Fruit fly (Drosophila melanogaster) whole organism, embryonic: ENCODE measurements around the gene mxc.

ENCODE experiments used
- CG10462 ChIP-seq: fragments of 200-800 bp; sonication (Bioruptor generic); optimal IDR thresholded peaks from 2 replicates; lab custom pipeline; 2016; ENCODE audit warnings: missing biosample characterization, missing genetic modification characterization
- CG10654 ChIP-seq: fragments of 200-800 bp; sonication (Bioruptor generic); optimal IDR thresholded peaks from 2 replicates; lab custom pipeline; 2016; ENCODE audit warnings: missing biosample characterization, missing genetic modification characterization
- CG11456 ChIP-seq: fragments of 200-800 bp; sonication (Bioruptor generic); IDR thresholded peaks from 3 replicates; pipeline ENCODE4 v1.3.6; 2022; ENCODE audit warnings: missing biosample characterization, missing genetic modification characterization
- CG13123 ChIP-seq: fragments of 200-800 bp; sonication (Bioruptor generic); optimal IDR thresholded peaks from 2 replicates; lab custom pipeline; 2016; ENCODE audit warnings: missing biosample characterization, missing genetic modification characterization
- CG17186 ChIP-seq: fragments of 200-800 bp; sonication (Bioruptor generic); optimal IDR thresholded peaks from 3 replicates; lab custom pipeline; 2017; ENCODE audit warnings: missing biosample characterization, missing genetic modification reagents, missing genetic modification characterization
- CG17328 ChIP-seq: fragments of 200-800 bp; sonication (Bioruptor generic); IDR thresholded peaks from 2 replicates; pipeline ENCODE4 v1.3.6; 2022; ENCODE audit warnings: missing biosample characterization, missing genetic modification characterization
- CG1832 ChIP-seq: fragments of 200-800 bp; sonication (Bioruptor generic); optimal IDR thresholded peaks from 2 replicates; lab custom pipeline; 2017; ENCODE audit warnings: missing biosample characterization, mild to moderate bottlenecking, missing genetic modification characterization, inconsistent platforms
- CG2120 ChIP-seq: fragments of 200-800 bp; sonication (Bioruptor generic); optimal IDR thresholded peaks from 3 replicates; lab custom pipeline; 2016; ENCODE audit warnings: missing biosample characterization, missing genetic modification characterization
- CG2875 ChIP-seq: fragments of 200-800 bp; sonication (Bioruptor generic); optimal IDR thresholded peaks from 2 replicates; lab custom pipeline; 2017; ENCODE audit warnings: missing biosample characterization, mild to moderate bottlenecking, missing genetic modification characterization, missing genetic modification reagents
- CG3847 ChIP-seq: fragments of 200-800 bp; sonication (Bioruptor generic); IDR thresholded peaks from 2 replicates; pipeline ENCODE4 v1.3.6; 2022; ENCODE audit warnings: missing biosample characterization, missing genetic modification characterization
- CG4404 ChIP-seq: fragments of 200-800 bp; sonication (Bioruptor generic); IDR thresholded peaks from 2 replicates; pipeline ENCODE4 v1.3.6; 2022; ENCODE audit warnings: missing biosample characterization, missing genetic modification characterization
- CG5953 ChIP-seq: fragments of 200-800 bp; sonication (Bioruptor generic); IDR thresholded peaks from 2 replicates; pipeline ENCODE4 v1.3.6; 2022; ENCODE audit warnings: missing biosample characterization, missing genetic modification characterization
- CG6765 ChIP-seq: fragments of 200-800 bp; sonication (Bioruptor generic); optimal IDR thresholded peaks from 3 replicates; lab custom pipeline; 2017; ENCODE audit warnings: missing biosample characterization, mild to moderate bottlenecking, missing genetic modification characterization
- CG7556 ChIP-seq: fragments of 200-800 bp; sonication (Bioruptor generic); optimal IDR thresholded peaks from 2 replicates; lab custom pipeline; 2017; ENCODE audit warnings: missing biosample characterization, mild to moderate bottlenecking, missing genetic modification characterization
- CG7928 ChIP-seq: fragments of 200-800 bp; sonication (Bioruptor generic); optimal IDR thresholded peaks from 2 replicates; lab custom pipeline; 2017; ENCODE audit warnings: missing biosample characterization, mild to moderate bottlenecking, missing genetic modification characterization
- CG7963 ChIP-seq: fragments of 200-800 bp; sonication (Bioruptor generic); IDR thresholded peaks from 3 replicates; pipeline ENCODE4 v1.3.6; 2022; ENCODE audit warnings: missing biosample characterization, missing genetic modification characterization; ENCODE audit not compliant: partially characterized antibody
- CG7987 ChIP-seq: fragments of 200-800 bp; sonication (Bioruptor generic); optimal IDR thresholded peaks from 2 replicates; lab custom pipeline; 2018; ENCODE audit warnings: missing biosample characterization, mild to moderate bottlenecking, missing genetic modification characterization, moderate library complexity
- CG8089 ChIP-seq: fragments of 200-800 bp; sonication (Bioruptor generic); optimal IDR thresholded peaks from 3 replicates; lab custom pipeline; 2016; ENCODE audit warnings: missing biosample characterization, missing genetic modification characterization
- CG8478 ChIP-seq: fragments of >200 bp; optimal IDR thresholded peaks from 2 replicates; lab custom pipeline; 2018
- CG9215 ChIP-seq: fragments of 200-800 bp; sonication (Bioruptor generic); IDR thresholded peaks from 2 replicates; pipeline ENCODE4 v1.3.6; 2022; ENCODE audit warnings: missing biosample characterization, missing genetic modification characterization
- CHES-1-like ChIP-seq: fragments of 200-800 bp; sonication (Bioruptor generic); optimal IDR thresholded peaks from 2 replicates; lab custom pipeline; 2016; ENCODE audit warnings: missing biosample characterization, missing genetic modification characterization
- CrebB ChIP-seq: fragments of 200-800 bp; sonication (Bioruptor generic); optimal IDR thresholded peaks from 3 replicates; lab custom pipeline; 2018; ENCODE audit warnings: missing biosample characterization, mild to moderate bottlenecking, missing genetic modification characterization
- Dad ChIP-seq: fragments of 200-800 bp; sonication (Bioruptor generic); optimal IDR thresholded peaks from 3 replicates; lab custom pipeline; 2016; ENCODE audit warnings: missing biosample characterization, missing genetic modification characterization
- Doc3 ChIP-seq: fragments of 200-800 bp; sonication (Bioruptor generic); IDR thresholded peaks from 3 replicates; pipeline ENCODE4 v1.3.6; 2022; ENCODE audit warnings: missing biosample characterization, missing genetic modification characterization; ENCODE audit not compliant: partially characterized antibody
- Eip74EF ChIP-seq, 2 experiments: fragments of 200-800 bp in 1 of 2; fragments of >200 bp in 1 of 2; sonication (Bioruptor generic) in 1 of 2; optimal IDR thresholded peaks; 2 replicates each; lab custom pipeline; 2017 to 2019; ENCODE audit warnings: missing biosample characterization in 2 of 2, missing genetic modification characterization in 2 of 2, mild to moderate bottlenecking in 1 of 2, moderate library complexity in 1 of 2
- Elba2 ChIP-seq: fragments of 200-800 bp; sonication (Bioruptor generic); optimal IDR thresholded peaks from 3 replicates; lab custom pipeline; 2016; ENCODE audit warnings: missing biosample characterization, missing genetic modification characterization
- GATAe ChIP-seq: fragments of 200-800 bp; sonication (Bioruptor generic); conservative IDR thresholded peaks from 2 replicates; pipeline ENCODE4 v1.3.6; 2022; ENCODE audit warnings: missing biosample characterization, missing genetic modification characterization
- HLH3B ChIP-seq: fragments of 200-800 bp; sonication (Bioruptor generic); IDR thresholded peaks from 2 replicates; pipeline ENCODE4 v1.3.6; 2022; ENCODE audit warnings: missing biosample characterization, missing genetic modification characterization
- HLH54F ChIP-seq: fragments of 200-800 bp; sonication (Bioruptor generic); optimal IDR thresholded peaks from 3 replicates; lab custom pipeline; 2016; ENCODE audit warnings: missing biosample characterization, missing genetic modification characterization
- Meics ChIP-seq: fragments of 200-800 bp; sonication (Bioruptor generic); optimal IDR thresholded peaks from 2 replicates; lab custom pipeline; 2017; ENCODE audit warnings: missing biosample characterization, mild to moderate bottlenecking, missing genetic modification characterization
- Nf-YB ChIP-seq: fragments of 200-800 bp; sonication (Bioruptor generic); optimal IDR thresholded peaks from 3 replicates; lab custom pipeline; 2019; ENCODE audit warnings: missing biosample characterization, mild to moderate bottlenecking, missing genetic modification characterization, moderate library complexity
- Sry-δ ChIP-seq: fragments of 200-800 bp; sonication (Bioruptor generic); optimal IDR thresholded peaks from 2 replicates; lab custom pipeline; 2016; ENCODE audit warnings: missing biosample characterization, missing genetic modification characterization
- Trl ChIP-seq, 3 experiments: fragments of >200 bp in 2 of 3; fragments of 200-800 bp in 1 of 3; sonication (Bioruptor generic) in 1 of 3; optimal IDR thresholded peaks; 2 replicates in 1 of 3; 3 replicates in 2 of 3; lab custom pipeline; 2016 to 2017; ENCODE audit warnings: missing biosample characterization in 1 of 3, missing genetic modification characterization in 1 of 3
- ac ChIP-seq: fragments of 200-800 bp; sonication (Bioruptor generic); optimal IDR thresholded peaks from 3 replicates; lab custom pipeline; 2017; ENCODE audit warnings: missing biosample characterization, mild to moderate bottlenecking, missing genetic modification characterization
- al ChIP-seq: fragments of 200-800 bp; sonication (Bioruptor generic); IDR thresholded peaks from 2 replicates; pipeline ENCODE4 v1.3.6; 2022; ENCODE audit warnings: missing biosample characterization, missing genetic modification characterization
- ash1 ChIP-seq: fragments of 200-800 bp; sonication (Bioruptor generic); optimal IDR thresholded peaks from 2 replicates; lab custom pipeline; 2018; ENCODE audit warnings: missing biosample characterization, mild to moderate bottlenecking, missing genetic modification characterization
- ato ChIP-seq: fragments of 200-800 bp; sonication (Bioruptor generic); IDR thresholded peaks from 2 replicates; pipeline ENCODE4 v1.3.6; 2022; ENCODE audit warnings: missing biosample characterization, missing genetic modification characterization; ENCODE audit not compliant: partially characterized antibody
- bigmax ChIP-seq: fragments of 200-800 bp; sonication (Bioruptor generic); optimal IDR thresholded peaks from 2 replicates; lab custom pipeline; 2018; ENCODE audit warnings: missing biosample characterization, mild to moderate bottlenecking, missing genetic modification characterization
- corto ChIP-seq: fragments of 200-800 bp; sonication (Bioruptor generic); optimal IDR thresholded peaks from 2 replicates; lab custom pipeline; 2016; ENCODE audit warnings: missing biosample characterization, mild to moderate bottlenecking, missing genetic modification characterization, moderate library complexity
- croc ChIP-seq: fragments of 200-800 bp; sonication (Bioruptor generic); conservative IDR thresholded peaks from 3 replicates; pipeline ENCODE4 v1.3.6; 2022; ENCODE audit warnings: missing biosample characterization, missing genetic modification characterization
- dati ChIP-seq: fragments of 200-800 bp; sonication (Bioruptor generic); IDR thresholded peaks from 2 replicates; pipeline ENCODE4 v1.3.6; 2022; ENCODE audit warnings: missing biosample characterization, missing genetic modification characterization
- eyg ChIP-seq: fragments of 200-800 bp; sonication (Bioruptor generic); optimal IDR thresholded peaks from 3 replicates; lab custom pipeline; 2016; ENCODE audit warnings: missing biosample characterization, missing genetic modification characterization
- ken ChIP-seq: fragments of 200-800 bp; sonication (Bioruptor generic); IDR thresholded peaks from 3 replicates; pipeline ENCODE4 v1.3.6; 2022; ENCODE audit warnings: missing biosample characterization, missing genetic modification characterization
- lab ChIP-seq: fragments of 200-800 bp; sonication (Bioruptor generic); optimal IDR thresholded peaks from 3 replicates; lab custom pipeline; 2017; ENCODE audit warnings: missing biosample characterization, missing genetic modification characterization, mild to moderate bottlenecking, moderate library complexity, missing genetic modification reagents
- onecut ChIP-seq: fragments of 200-800 bp; sonication (Bioruptor generic); IDR thresholded peaks from 2 replicates; pipeline ENCODE4 v1.3.6; 2022; ENCODE audit warnings: missing biosample characterization, missing genetic modification characterization
- pho ChIP-seq: fragments of 200-800 bp; sonication (Bioruptor generic); optimal IDR thresholded peaks from 2 replicates; lab custom pipeline; 2016; ENCODE audit warnings: missing biosample characterization, missing genetic modification characterization
- scrt ChIP-seq: fragments of 200-800 bp; sonication (Bioruptor generic); optimal IDR thresholded peaks from 2 replicates; lab custom pipeline; 2018; ENCODE audit warnings: missing biosample characterization, mild to moderate bottlenecking, missing genetic modification characterization, moderate library complexity
- sima ChIP-seq: fragments of 200-800 bp; sonication (Bioruptor generic); optimal IDR thresholded peaks from 2 replicates; lab custom pipeline; 2016; ENCODE audit warnings: missing biosample characterization, missing genetic modification characterization
- ssp ChIP-seq: fragments of 200-800 bp; sonication (Bioruptor generic); IDR thresholded peaks from 2 replicates; pipeline ENCODE4 v1.3.6; 2022; ENCODE audit warnings: missing biosample characterization, missing genetic modification characterization

Gene mxc

DNA sequence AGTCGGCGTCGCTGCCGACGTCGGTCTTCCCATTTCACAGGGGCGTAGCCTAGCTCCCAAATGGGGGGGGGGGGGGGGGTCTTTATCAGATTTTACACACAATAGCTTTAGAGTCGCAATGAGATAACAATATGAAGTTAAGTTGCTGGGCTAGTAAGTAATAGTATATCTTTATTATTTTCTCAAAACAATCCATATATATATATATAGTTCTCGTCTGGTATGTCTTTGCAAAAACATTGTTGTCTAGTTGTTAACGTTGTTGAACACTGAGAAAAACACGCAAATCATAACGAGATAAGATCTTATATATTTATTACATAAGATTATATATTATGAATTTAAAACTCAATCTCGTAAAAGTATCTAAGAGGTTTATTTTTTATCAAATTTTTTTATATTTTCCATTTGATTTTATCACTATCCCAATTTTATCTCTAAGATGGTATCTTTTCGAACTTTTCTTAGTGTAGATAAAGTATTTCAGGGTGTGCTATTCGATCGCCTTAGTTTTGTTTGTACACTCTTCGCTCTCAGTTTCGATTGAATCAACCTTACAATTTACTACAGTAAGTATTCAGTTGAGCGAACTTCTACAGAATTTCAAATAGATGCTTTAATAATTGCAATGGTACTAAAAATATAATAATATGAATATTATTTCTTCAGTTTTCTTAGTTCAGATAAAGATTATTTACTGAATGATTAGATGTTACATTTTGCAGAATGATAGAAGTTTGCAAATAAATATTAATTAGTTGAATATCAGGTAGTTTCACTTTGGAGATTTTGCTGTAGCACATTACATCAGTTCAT lies 41.2 kb downstream of the mxc start (continued):
- peak; percentile 95 for TF ChIP-seq lab (GFP tag; lab: Kevin White, UChicago)
- TF ChIP-seq Sry-δ (GFP tag; lab: Kevin White, UChicago): no peak
- peak in 1 of 2 experiments; percentile 9 for TF ChIP-seq Trl (optimal IDR thresholded peaks at IDR 0.05; lab: Kevin White, UChicago)
- TF ChIP-seq Trl (GFP tag; optimal IDR thresholded peaks at IDR 0.05; lab: Kevin White, UChicago): no peak
- TF ChIP-seq ac (GFP tag; lab: Kevin White, UChicago): no peak
- TF ChIP-seq CG8478 (lab: Kevin White, UChicago): no peak
- TF ChIP-seq pho (GFP tag; lab: Kevin White, UChicago): no peak
- peak; percentile 97 for TF ChIP-seq CG11456 (GFP tag; lab: Robert Waterston, UW)
- TF ChIP-seq CG4404: peak; percentile 66; the same call in 1 of the 2 replicates
- TF ChIP-seq CG5953: no peak
- TF ChIP-seq CG7963 (GFP tag; lab: Robert Waterston, UW): no peak
- TF ChIP-seq ash1: peak; percentile 81
- peak; percentile 67 for TF ChIP-seq HLH3B
- TF ChIP-seq Dad (GFP tag; lab: Kevin White, UChicago): no peak
- TF ChIP-seq CHES-1-like (GFP tag; lab: Kevin White, UChicago): no peak
- TF ChIP-seq ssp (GFP tag; lab: Robert Waterston, UW): peak; percentile 55
- TF ChIP-seq CG2875 (GFP tag; lab: Kevin White, UChicago): no peak
- peak; percentile 71 for TF ChIP-seq CG7987 (GFP tag; lab: Kevin White, UChicago)
- peak; percentile 40; the same call in 1 of the 2 replicates for TF ChIP-seq CG17328 (GFP tag; lab: Robert Waterston, UW)
- TF ChIP-seq CG10654 (GFP tag; lab: Kevin White, UChicago): no peak
- TF ChIP-seq corto (GFP tag; lab: Kevin White, UChicago): no peak
- peak; percentile 93 for TF ChIP-seq Meics
- TF ChIP-seq CG13123 (GFP tag; lab: Kevin White, UChicago): no peak
- TF ChIP-seq Nf-YB: peak; percentile 58
- peak; percentile 47; the same call in 1 of the 2 replicates for TF ChIP-seq onecut
- no peak for TF ChIP-seq sima (GFP tag; lab: Kevin White, UChicago)
- TF ChIP-seq ken (GFP tag; lab: Robert Waterston, UW): peak; percentile 82
- TF ChIP-seq CG1832 (GFP tag; lab: Kevin White, UChicago): no peak
- TF ChIP-seq CG6765: peak; percentile 78
- no peak for TF ChIP-seq CG17186 (GFP tag; lab: Kevin White, UChicago)
- peak; percentile 92 for TF ChIP-seq al (GFP tag; lab: Robert Waterston, UW)
- TF ChIP-seq CG7928: peak; percentile 42
- TF ChIP-seq Doc3: no peak
- TF ChIP-seq CrebB (tag; lab: Kevin White, UChicago): peak; percentile 38
- TF ChIP-seq dati (GFP tag; lab: Robert Waterston, UW): no peak
- no peak for TF ChIP-seq CG8089
- peak; percentile 21 for TF ChIP-seq HLH54F
- peak; percentile 87 for TF ChIP-seq CG2120
- peak; percentile 90 for TF ChIP-seq CG3847 (GFP tag; lab: Robert Waterston, UW)
- peak; percentile 81 for TF ChIP-seq CG9215
- peak in 1 of 2 experiments; percentile 31 for TF ChIP-seq Eip74EF (GFP tag; optimal IDR thresholded peaks at IDR 0.05; lab: Kevin White, UChicago)
- no peak for TF ChIP-seq Elba2 (GFP tag; lab: Kevin White, UChicago)
- no peak for TF ChIP-seq bigmax (GFP tag; lab: Kevin White, UChicago)
- TF ChIP-seq eyg (GFP tag; lab: Kevin White, UChicago): no peak
- peak; percentile 57; the same call in 1 of the 2 replicates for TF ChIP-seq GATAe
- TF ChIP-seq CG7556 (GFP tag; lab: Kevin White, UChicago): peak; percentile 83
- peak; percentile 42; the same call in 1 of the 3 replicates for TF ChIP-seq croc (GFP tag; lab: Robert Waterston, UW)
- no peak for TF ChIP-seq CG10462 (GFP tag; lab: Kevin White, UChicago)
- TF ChIP-seq scrt (GFP tag; lab: Kevin White, UChicago): peak; percentile 66
- TF ChIP-seq ato (GFP tag; lab: Robert Waterston, UW): no peak
